Fruit fly (Drosophila melanogaster): ENCODE results near the gene CG34323.

dm6 chrX:12070137-12070536 lies at the start of gene CG34323:
- TF ChIP-seq CG2678 (tag; optimal IDR thresholded peaks at IDR 0.05) (no peak), Lim3 (GFP tag; IDR thresholded peaks at IDR 0.05) (no peak)

Measured in whole organism, embryonic.